Fruit fly (Drosophila melanogaster) whole organism, larva: ENCODE data around the gene CG31872.

ENCODE experiments used
- noc ChIP-seq: fragments of 200-800 bp; sonication (Bioruptor generic); optimal IDR thresholded peaks from 3 replicates; lab custom pipeline; 2019; ENCODE audit warnings: missing biosample characterization, mild to moderate bottlenecking, missing genetic modification characterization, moderate library complexity

CG31872 gene

dm6 chr2L:10654520-10654919 is 14.8 kb downstream of the CG31872 start:
- no peak for TF ChIP-seq noc (tag; lab: Kevin White, UChicago)

dm6 chr2L:10657981-10658380 is 18.2 kb downstream of the CG31872 start, which contains the start of gene CG45690:
Gene CG45690 (plus strand): TSS chr2L:10658281.
- no peak for TF ChIP-seq noc (tag; lab: Kevin White, UChicago)

- TF ChIP-seq noc (tag; lab: Kevin White, UChicago), result peak; percentile 17
Measured at dm6 chr2L:10661490-10662240, 21.9 kb downstream of the CG31872 start, which contains the start of gene CG31871. Gene CG31871 (plus strand): TSS chr2L:10662081.

DNA sequence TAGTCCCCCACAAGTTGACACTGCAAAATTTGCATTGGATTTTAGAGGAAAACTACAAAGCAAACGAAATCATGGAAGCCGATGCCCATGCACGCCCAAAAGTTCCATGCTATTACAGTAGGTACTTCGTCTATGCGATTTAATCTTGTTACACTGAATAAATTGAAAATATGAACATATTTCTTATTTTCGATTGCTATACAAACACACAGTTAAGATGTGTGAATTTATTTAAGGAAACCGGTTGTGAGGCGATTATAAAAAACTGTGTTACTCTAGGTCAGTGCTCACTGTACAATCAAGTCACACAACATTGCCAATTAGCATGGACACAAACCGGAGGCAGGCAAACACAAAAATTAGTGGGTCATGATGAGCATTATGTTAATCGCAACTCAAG is 25.9 kb downstream of the CG31872 start:
- peak; percentile 57 for TF ChIP-seq noc (tag; lab: Kevin White, UChicago)

DNA sequence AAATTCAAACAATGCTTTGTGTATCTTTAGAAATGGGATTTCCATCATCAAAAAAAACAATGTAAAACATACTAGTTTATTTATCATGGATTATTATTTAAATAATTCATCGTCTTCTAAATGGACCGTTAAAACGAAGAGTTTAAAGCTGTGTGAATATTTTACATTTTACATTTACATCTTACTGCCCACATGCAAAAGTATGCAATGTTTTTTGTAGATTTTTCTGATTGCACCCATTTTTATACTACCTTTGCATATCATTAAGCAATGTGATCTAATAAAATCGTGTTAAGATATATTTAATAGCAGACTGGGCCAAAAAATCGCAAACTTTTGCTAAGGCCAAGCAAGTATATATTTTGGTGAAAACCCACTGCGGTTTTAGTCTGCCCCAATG is 31.8 kb downstream of the CG31872 start:
- no peak for TF ChIP-seq noc (tag; lab: Kevin White, UChicago)

DNA sequence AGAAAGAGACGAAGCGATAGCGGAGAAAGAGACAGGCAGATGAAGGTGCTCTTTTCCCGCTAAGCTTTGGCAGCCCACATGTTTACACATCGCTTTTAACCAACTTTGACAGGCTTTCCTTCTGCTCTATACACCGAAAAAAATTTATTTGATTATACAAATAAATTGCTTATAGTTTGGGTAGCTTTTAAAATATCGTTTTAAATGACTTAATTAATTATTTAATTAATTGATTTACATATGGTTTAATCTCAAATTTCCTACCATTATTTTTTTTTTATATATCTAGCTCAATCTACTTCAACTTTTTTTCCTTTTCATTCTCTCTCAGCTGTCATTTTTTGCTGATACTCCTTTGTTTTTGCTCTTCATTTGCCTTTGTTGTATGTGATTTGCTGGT is 33.3 kb downstream of the CG31872 start:
- no peak for TF ChIP-seq noc (tag; lab: Kevin White, UChicago)

DNA sequence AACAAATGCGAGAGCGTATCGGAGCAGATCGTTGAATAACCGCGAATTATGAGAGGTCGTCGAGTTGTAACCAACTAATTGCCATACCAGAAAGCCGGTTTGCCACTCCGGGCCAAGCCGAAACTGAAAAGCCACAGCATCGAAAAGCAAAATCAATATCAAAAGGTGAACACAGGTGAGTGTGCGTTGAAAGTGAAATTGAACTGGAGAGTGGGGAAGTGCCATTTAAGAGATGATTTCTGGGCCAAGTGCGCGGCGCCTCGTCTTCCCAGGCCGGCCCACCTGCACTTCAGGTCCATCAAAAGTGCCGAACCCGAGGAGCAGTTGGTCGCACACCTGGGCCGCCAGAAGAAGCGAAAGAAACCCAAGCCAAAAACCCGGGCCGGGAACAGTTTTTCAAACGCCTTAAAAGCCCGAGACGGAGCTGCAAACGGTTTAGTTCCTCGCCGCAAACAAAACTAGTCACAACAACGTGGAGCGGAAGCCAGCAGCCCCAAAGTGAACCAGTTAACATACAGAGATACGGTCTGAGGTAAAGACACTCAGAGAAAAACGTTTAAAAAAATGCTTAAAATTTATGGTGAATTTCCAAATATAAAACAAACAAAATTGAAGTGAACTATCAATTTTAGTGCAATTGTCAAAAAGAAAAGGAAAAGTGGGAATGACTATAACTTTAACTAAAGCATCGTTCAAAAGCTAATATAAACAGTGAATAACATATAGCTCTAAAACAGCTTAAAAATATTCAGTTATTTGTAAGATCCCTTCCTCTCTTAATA is 37.4 kb downstream of the CG31872 start, which contains the start of gene CG17104:
Gene CG17104, plus strand, starts transcription at position 266 of the 782 bp plus-strand sequence.
- peak; percentile 38 for TF ChIP-seq noc (tag; lab: Kevin White, UChicago)

DNA sequence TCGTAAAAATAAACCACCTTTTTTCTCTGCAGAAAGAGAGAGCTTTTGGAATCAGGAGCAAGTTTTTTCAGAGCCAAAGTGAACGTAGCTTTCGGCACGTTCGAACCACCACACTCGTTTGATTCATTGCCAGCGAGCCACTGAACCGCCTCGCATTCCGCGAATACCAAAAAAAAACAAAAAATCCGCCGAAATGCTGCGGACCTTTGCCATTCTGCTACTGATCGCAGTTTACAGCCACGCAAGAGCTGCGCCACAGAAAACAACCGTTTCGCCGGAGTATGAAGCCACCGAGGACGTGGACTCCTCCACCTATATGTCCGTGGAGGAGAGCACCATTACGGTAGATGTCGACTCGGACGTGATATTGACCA is 38.0 kb downstream of the CG31872 start:
- TF ChIP-seq noc (tag; lab: Kevin White, UChicago), result no peak

dm6 chr2L:10679568-10679967 is 39.8 kb downstream of the CG31872 start:
- TF ChIP-seq noc (tag; lab: Kevin White, UChicago), result peak; percentile 10

- no peak for TF ChIP-seq noc (tag; lab: Kevin White, UChicago)
Measured at dm6 chr2L:10680584-10681080, 40.9 kb downstream of the CG31872 start, which contains the start of gene CG17105. Gene CG17105 (plus strand): TSS chr2L:10681030.

DNA sequence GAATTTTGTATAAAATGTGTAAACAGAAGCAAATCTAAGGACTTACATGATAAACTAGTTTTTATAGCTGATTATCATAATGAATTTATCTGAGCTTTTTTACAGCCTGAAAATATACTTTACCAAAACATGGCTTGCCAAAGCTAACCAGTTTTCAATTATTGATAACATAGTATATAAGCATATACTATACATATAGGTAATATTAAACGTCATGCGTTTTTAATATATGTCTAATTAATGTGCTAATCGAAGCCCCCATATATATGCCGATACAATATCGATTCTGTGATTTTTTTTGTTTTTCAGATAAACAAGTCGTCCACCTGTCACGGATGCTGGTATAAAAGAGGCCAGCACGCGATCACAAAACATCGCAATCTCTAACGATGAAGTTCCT is 41.9 kb downstream of the CG31872 start, which contains the start of gene CG17107:
Gene CG17107, plus strand, starts transcription at position 301 of the 400 bp plus-strand sequence.
- no peak for TF ChIP-seq noc (tag; lab: Kevin White, UChicago)

DNA sequence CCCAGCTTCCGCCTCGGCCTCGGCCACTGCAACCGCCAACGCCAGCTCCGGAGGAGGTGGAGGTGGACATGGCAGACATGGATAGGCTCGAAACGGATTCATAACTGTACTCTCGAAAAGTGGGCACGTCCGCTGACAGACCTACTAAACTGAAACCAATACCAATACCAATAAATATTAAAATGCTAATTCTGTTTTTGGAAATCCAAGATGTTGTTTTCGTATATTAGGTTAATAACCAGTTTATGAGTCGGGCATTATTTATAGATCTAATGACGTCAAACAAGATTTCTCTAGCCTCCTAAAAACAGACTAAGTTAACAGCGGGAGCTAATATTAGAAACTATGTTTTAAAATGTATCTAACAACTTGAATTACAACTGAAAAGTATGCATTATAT is 42.5 kb downstream of the CG31872 start:
- TF ChIP-seq noc (tag; lab: Kevin White, UChicago), result no peak

- peak; percentile 58 for TF ChIP-seq noc (tag; lab: Kevin White, UChicago)
Measured at dm6 chr2L:10682912-10683311, 43.2 kb downstream of the CG31872 start.

- TF ChIP-seq noc (tag; lab: Kevin White, UChicago), result no peak
Measured at dm6 chr2L:10684309-10684708, 44.6 kb downstream of the CG31872 start, which contains the start of gene CG7299. Gene CG7299 (minus strand): TSS chr2L:10684409.

- TF ChIP-seq noc (tag; lab: Kevin White, UChicago), result no peak
Measured at dm6 chr2L:10685666-10686065, 45.9 kb downstream of the CG31872 start.
